Worm (Caenorhabditis elegans) whole organism, mixed stage, embryonic: ENCODE results near the gene K01F9.2.

ENCODE experiments used
- M03D4.4 ChIP-seq: sonication (generic microtip); optimal IDR thresholded peaks from 2 replicates; lab custom pipeline; 2017; ENCODE audit warnings: mild to moderate bottlenecking, missing genetic modification characterization, missing compliant biosample characterization
- bed-3 ChIP-seq: fragments of 200-800 bp; sonication (Bioruptor generic); optimal IDR thresholded peaks from 3 replicates; lab custom pipeline; 2018; ENCODE audit warnings: mild to moderate bottlenecking, missing genetic modification characterization, moderate library complexity, missing compliant biosample characterization
- blmp-1 ChIP-seq: fragments of 150-350 bp; optimal IDR thresholded peaks from 2 replicates; lab custom pipeline; 2014; ENCODE audit warnings: missing biosample characterization, missing genetic modification characterization
- ceh-39 ChIP-seq: fragments of 150-350 bp; optimal IDR thresholded peaks from 2 replicates; lab custom pipeline; 2014; ENCODE audit warnings: missing biosample characterization, missing genetic modification characterization
- ceh-43 ChIP-seq: fragments of 200-800 bp; sonication (Bioruptor generic); optimal IDR thresholded peaks from 2 replicates; lab custom pipeline; 2018; ENCODE audit warnings: mild to moderate bottlenecking, missing genetic modification characterization, moderate library complexity, missing compliant biosample characterization
- ceh-83 ChIP-seq: fragments of 200-800 bp; sonication (Bioruptor generic); optimal IDR thresholded peaks from 2 replicates; lab custom pipeline; 2018; ENCODE audit warnings: mild to moderate bottlenecking, missing genetic modification characterization, missing compliant biosample characterization
- ces-1 ChIP-seq: fragments of 150-350 bp; optimal IDR thresholded peaks from 2 replicates; lab custom pipeline; 2014; ENCODE audit warnings: missing biosample characterization, missing genetic modification reagents, missing genetic modification characterization
- cnd-1 ChIP-seq: fragments of 200-800 bp; sonication (Bioruptor generic); optimal IDR thresholded peaks from 2 replicates; lab custom pipeline; 2018; ENCODE audit warnings: mild to moderate bottlenecking, missing genetic modification characterization, missing compliant biosample characterization
- drap-1 ChIP-seq: fragments of 200-800 bp; sonication (Bioruptor generic); optimal IDR thresholded peaks from 3 replicates; lab custom pipeline; 2018; ENCODE audit warnings: mild to moderate bottlenecking, missing genetic modification characterization, missing compliant biosample characterization
- elt-1 ChIP-seq: sonication (generic microtip); optimal IDR thresholded peaks from 2 replicates; lab custom pipeline; 2017; ENCODE audit warnings: missing genetic modification characterization, mild to moderate bottlenecking, missing compliant biosample characterization, antibody characterized with exemption, moderate library complexity, borderline replicate concordance; ENCODE audit not compliant: insufficient read depth
- elt-3 ChIP-seq: fragments of 150-350 bp; optimal IDR thresholded peaks from 2 replicates; lab custom pipeline; 2014; ENCODE audit warnings: missing biosample characterization, missing genetic modification characterization
- flh-1 ChIP-seq: fragments of 200-800 bp; sonication (Bioruptor generic); optimal IDR thresholded peaks from 2 replicates; lab custom pipeline; 2018; ENCODE audit warnings: mild to moderate bottlenecking, missing genetic modification characterization, moderate library complexity, missing compliant biosample characterization
- ham-2 ChIP-seq: fragments of 200-800 bp; sonication (Bioruptor generic); optimal IDR thresholded peaks from 2 replicates; lab custom pipeline; 2018; ENCODE audit warnings: mild to moderate bottlenecking, missing genetic modification characterization, missing compliant biosample characterization
- hlh-1 ChIP-seq: fragments of 150-350 bp; optimal IDR thresholded peaks from 2 replicates; lab custom pipeline; 2014; ENCODE audit warnings: missing biosample characterization, missing genetic modification reagents, missing genetic modification characterization
- lin-13 ChIP-seq: fragments of 150-350 bp; optimal IDR thresholded peaks from 2 replicates; lab custom pipeline; 2014; ENCODE audit warnings: missing biosample characterization, missing genetic modification characterization
- lin-32 ChIP-seq: fragments of 200-800 bp; sonication (Bioruptor generic); optimal IDR thresholded peaks from 2 replicates; lab custom pipeline; 2018; ENCODE audit warnings: mild to moderate bottlenecking, missing genetic modification characterization, missing compliant biosample characterization
- lsy-2 ChIP-seq: fragments of 150-350 bp; optimal IDR thresholded peaks from 2 replicates; lab custom pipeline; 2014; ENCODE audit warnings: missing biosample characterization, missing genetic modification characterization
- mab-5 ChIP-seq: fragments of 150-350 bp; optimal IDR thresholded peaks from 2 replicates; lab custom pipeline; 2014; ENCODE audit warnings: missing biosample characterization, missing genetic modification characterization
- mep-1 ChIP-seq: fragments of 150-350 bp; optimal IDR thresholded peaks from 2 replicates; lab custom pipeline; 2017; ENCODE audit warnings: missing biosample characterization, missing genetic modification reagents, missing genetic modification characterization, inconsistent platforms
- mls-2 ChIP-seq: sonication (generic microtip); optimal IDR thresholded peaks from 2 replicates; lab custom pipeline; 2016; ENCODE audit warnings: mild to moderate bottlenecking, missing genetic modification characterization, moderate library complexity, missing compliant biosample characterization
- nhr-12 ChIP-seq: fragments of 150-350 bp; optimal IDR thresholded peaks from 2 replicates; lab custom pipeline; 2014; ENCODE audit warnings: missing biosample characterization, missing genetic modification characterization
- nhr-2 ChIP-seq: fragments of 150-350 bp; optimal IDR thresholded peaks from 2 replicates; lab custom pipeline; 2014; ENCODE audit warnings: missing biosample characterization, missing genetic modification characterization
- nhr-237 ChIP-seq: fragments of 150-350 bp; optimal IDR thresholded peaks from 2 replicates; lab custom pipeline; 2014; ENCODE audit warnings: missing biosample characterization, missing genetic modification characterization
- nhr-28 ChIP-seq: fragments of 150-350 bp; optimal IDR thresholded peaks from 2 replicates; lab custom pipeline; 2014; ENCODE audit warnings: missing biosample characterization, missing genetic modification characterization
- pha-4 ChIP-seq: fragments of 150-350 bp; optimal IDR thresholded peaks from 2 replicates; lab custom pipeline; 2018; ENCODE audit warnings: missing biosample characterization, missing genetic modification reagents, missing genetic modification characterization
- sem-2 ChIP-seq: fragments of 200-800 bp; sonication (Bioruptor generic); optimal IDR thresholded peaks from 2 replicates; lab custom pipeline; 2018; ENCODE audit warnings: mild to moderate bottlenecking, missing genetic modification characterization, missing compliant biosample characterization
- sptf-1 ChIP-seq: sonication (generic microtip); optimal IDR thresholded peaks from 2 replicates; lab custom pipeline; 2017; ENCODE audit warnings: mild to moderate bottlenecking, missing genetic modification characterization, moderate library complexity, missing compliant biosample characterization
- unc-39 ChIP-seq: fragments of 150-350 bp; optimal IDR thresholded peaks from 2 replicates; lab custom pipeline; 2014; ENCODE audit warnings: missing biosample characterization, missing genetic modification characterization
- ztf-11 ChIP-seq: fragments of 150-350 bp; optimal IDR thresholded peaks from 2 replicates; lab custom pipeline; 2014; ENCODE audit warnings: missing biosample characterization, missing genetic modification characterization

K01F9.2 gene

DNA sequence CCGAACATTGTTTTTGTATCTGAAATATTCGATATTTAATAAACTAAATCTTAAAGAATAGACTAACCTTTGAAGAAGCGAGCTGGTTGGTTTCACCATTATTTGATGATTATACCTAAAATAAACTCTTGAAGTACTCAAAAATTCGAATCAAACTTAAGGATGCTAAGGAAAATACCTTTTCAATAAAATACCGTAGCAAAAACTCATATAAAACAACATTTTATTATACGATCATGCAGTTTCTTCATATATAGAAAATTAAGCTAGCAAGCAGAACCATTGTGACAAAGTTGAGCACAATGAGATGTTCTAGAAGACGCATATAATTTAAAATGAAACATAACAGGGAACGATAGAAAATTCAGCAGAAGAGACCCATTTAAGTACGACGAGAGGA is 28.6 kb downstream of the K01F9.2 start, which contains the start of gene F44E2.7:
Gene F44E2.7 (minus strand): TSS at position 101 of the 400 bp plus-strand sequence.
- TF ChIP-seq unc-39 (tag; lab: Kevin White, UChicago) (no peak), ces-1 (no peak), ham-2 (GFP tag; lab: Kevin White, UChicago) (no peak), nhr-12 (no peak), blmp-1 (tag; lab: Kevin White, UChicago) (no peak), nhr-2 (tag; lab: Kevin White, UChicago) (no peak), elt-3 (tag; lab: Kevin White, UChicago) (no peak), flh-1 (GFP tag; lab: Kevin White, UChicago) (no peak), sem-2 (no peak), sptf-1 (tag; lab: Kevin White, UChicago) (no peak), mab-5 (no peak), mep-1 (tag; lab: Kevin White, UChicago) (no peak), cnd-1 (tag; lab: Kevin White, UChicago) (no peak), lin-32 (GFP tag; lab: Kevin White, UChicago) (no peak)

DNA sequence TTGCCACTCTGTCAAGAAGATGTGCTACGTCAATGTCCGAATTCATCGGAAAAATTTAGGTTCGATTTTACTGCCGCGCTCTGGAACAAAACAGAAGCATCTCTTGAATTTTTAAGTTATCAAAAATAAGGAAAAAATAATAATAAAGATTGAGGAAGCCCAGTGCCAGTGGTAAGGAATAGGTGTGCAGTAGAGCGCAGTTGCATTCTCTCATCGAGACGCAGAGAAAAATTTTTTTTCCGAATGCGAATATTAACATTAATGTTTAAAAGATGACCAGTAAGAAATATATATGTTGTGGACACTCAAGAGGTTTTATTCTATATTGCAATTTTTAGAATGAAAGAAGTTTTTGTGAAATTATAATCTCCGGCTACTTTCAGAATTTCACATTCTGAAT is 29.2 kb downstream of the K01F9.2 start:
- TF ChIP-seq nhr-237 (tag; lab: Kevin White, UChicago) (peak; percentile 40), sem-2 (no peak), cnd-1 (tag; lab: Kevin White, UChicago) (peak; percentile 15), mls-2 (tag; lab: Kevin White, UChicago) (no peak), lin-13 (no peak), ceh-43 (GFP tag; lab: Kevin White, UChicago) (no peak), lin-32 (GFP tag; lab: Kevin White, UChicago) (no peak), nhr-12 (no peak), ceh-39 (no peak), blmp-1 (tag; lab: Kevin White, UChicago) (no peak), ces-1 (peak; percentile 24), lsy-2 (tag; lab: Kevin White, UChicago) (peak; percentile 26), mab-5 (no peak), pha-4 (peak; percentile 8), ztf-11 (tag; lab: Kevin White, UChicago) (no peak), nhr-28 (no peak), mep-1 (tag; lab: Kevin White, UChicago) (peak; percentile 57)

DNA sequence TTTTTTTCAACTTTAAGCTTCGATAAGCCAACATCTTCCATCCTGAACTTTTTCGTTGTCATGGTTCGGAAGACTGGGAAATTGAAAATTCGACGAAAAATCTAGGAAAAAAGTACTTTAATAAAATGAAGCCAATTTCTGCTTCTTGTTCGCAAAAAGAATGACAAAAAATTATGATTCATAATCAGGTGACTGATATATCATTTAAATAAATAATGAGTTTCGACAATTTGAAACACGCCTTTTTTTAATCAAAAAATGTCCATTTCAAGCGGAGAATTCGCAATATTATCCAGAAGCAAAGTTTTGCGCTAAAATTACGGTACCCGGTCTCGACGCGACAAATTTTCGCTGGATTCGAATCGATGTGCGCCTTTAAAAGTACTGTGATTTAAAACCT is 31.8 kb downstream of the K01F9.2 start, which contains the start of gene F44E2.6:
Gene F44E2.6 (minus strand): TSS at position 101 of the 400 bp plus-strand sequence.
- TF ChIP-seq flh-1 (GFP tag; lab: Kevin White, UChicago) (no peak), drap-1 (no peak), mep-1 (tag; lab: Kevin White, UChicago) (no peak), bed-3 (no peak), sem-2 (no peak), lin-32 (GFP tag; lab: Kevin White, UChicago) (no peak)

DNA sequence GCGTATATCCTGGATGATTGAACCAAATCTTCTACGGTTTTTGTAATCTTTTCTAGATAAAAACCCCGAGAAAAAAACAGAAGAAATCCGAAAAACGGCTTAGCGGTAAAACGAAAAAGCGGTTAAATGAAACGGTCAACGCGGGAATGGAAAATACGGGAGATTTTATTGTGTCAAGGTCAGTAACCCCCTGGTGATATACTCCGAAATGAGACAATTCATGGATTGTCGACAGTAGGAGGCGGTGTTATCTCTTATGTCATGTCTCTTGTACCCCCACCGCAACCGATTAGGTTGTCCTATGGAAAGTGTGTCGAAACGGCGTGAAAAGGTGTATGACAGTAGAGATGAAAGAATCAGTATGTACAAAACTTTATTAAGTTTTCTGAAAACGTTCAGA is 32.8 kb downstream of the K01F9.2 start:
- TF ChIP-seq ceh-43 (GFP tag; lab: Kevin White, UChicago) (no peak), drap-1 (no peak), pha-4 (no peak), sptf-1 (tag; lab: Kevin White, UChicago) (no peak), cnd-1 (tag; lab: Kevin White, UChicago) (no peak), ceh-83 (GFP tag; lab: Kevin White, UChicago) (no peak), lsy-2 (tag; lab: Kevin White, UChicago) (no peak), ztf-11 (tag; lab: Kevin White, UChicago) (no peak), M03D4.4 (no peak), bed-3 (no peak), ham-2 (GFP tag; lab: Kevin White, UChicago) (no peak), ces-1 (no peak), mep-1 (tag; lab: Kevin White, UChicago) (no peak), hlh-1 (tag; lab: Kevin White, UChicago) (no peak), sem-2 (no peak), lin-13 (no peak), flh-1 (GFP tag; lab: Kevin White, UChicago) (no peak)

DNA sequence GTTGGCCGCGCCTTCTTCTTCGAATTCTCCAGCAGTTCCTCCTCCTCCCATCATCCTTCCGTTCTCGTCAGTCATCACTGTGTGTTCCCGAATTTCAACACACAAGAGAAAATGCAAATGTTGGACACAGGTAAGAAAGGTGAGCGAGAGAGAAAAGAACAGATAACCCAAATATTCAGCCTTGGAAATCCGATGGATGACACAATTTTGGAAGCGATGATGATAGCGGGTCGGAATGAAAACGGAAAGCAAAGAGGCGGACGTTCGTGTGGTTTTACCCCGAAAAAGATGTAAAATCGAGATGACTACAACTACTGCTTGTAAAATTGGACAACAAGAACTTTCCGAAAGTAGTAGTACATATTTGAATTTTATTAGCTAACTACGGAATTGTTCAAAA is 37.1 kb downstream of the K01F9.2 start:
- TF ChIP-seq elt-1 (tag; lab: Kevin White, UChicago) (peak; percentile 26), mls-2 (tag; lab: Kevin White, UChicago) (no peak), lin-13 (no peak), ceh-43 (GFP tag; lab: Kevin White, UChicago) (no peak), ham-2 (GFP tag; lab: Kevin White, UChicago) (peak; percentile 77), ceh-39 (no peak)
